Fruit fly (Drosophila melanogaster) whole organism, prepupa: ENCODE data around the gene CG15784.

ENCODE experiments used
- CG6854 ChIP-seq: fragments of 200-800 bp; sonication (Bioruptor generic); optimal IDR thresholded peaks from 2 replicates; lab custom pipeline; 2017; ENCODE audit warnings: missing biosample characterization, mild to moderate bottlenecking, missing genetic modification characterization
- Gug ChIP-seq: fragments of 200-800 bp; sonication (Bioruptor generic); IDR thresholded peaks from 2 replicates; pipeline ENCODE4 v1.3.6; 2022; ENCODE audit warnings: missing biosample characterization, missing genetic modification characterization

DNA sequence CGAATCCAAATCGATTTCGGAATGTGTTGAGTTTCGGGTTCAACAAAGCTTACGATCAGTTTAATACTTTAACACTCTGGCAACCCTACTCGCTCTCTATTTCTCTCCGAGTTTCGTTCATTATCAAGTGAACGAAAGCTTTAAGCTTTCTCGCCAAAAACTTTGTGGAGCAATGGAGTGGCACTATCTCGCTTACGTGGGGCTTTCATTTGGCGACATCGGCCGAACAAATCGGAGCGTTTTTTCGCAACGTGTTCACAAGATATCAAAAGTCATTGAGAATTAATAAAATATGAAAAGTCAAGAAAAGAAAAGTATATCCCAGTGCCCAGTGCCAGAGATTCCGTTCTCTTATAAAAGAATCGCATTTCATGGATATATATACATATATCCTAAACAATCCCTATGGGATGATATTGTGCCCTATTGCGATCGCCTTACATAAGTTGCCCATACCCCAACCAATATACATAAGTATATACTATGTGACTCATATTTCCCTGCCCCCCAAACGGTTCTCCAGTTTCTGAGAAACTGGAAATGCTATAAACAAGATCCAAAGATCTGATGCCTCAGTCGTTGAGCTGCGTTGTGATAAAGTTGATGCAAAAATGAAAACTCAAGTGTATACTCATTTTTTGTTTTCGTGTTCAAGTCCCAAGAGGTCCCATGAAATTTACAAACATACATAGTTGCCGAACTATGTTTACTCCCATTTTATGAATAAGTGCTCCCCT, 862 bp upstream of the CG15784 start:
- TF ChIP-seq Gug (GFP tag; lab: Robert Waterston, UW) (no peak), CG6854 (GFP tag; lab: Kevin White, UChicago) (no peak)
